Worm (Caenorhabditis elegans) whole organism, L1 larva: Measurements from ENCODE around the gene F41E6.7.
A peak's percentile ranks its signal among the peaks of the same experiment; 100 is the strongest.

ENCODE experiments used
- C34B4.2 ChIP-seq: sonication (generic microtip); optimal IDR thresholded peaks from 2 replicates; lab custom pipeline; 2017; ENCODE audit warnings: mild to moderate bottlenecking, missing genetic modification characterization, missing compliant biosample characterization
- F16B12.6 ChIP-seq: fragments of 150-350 bp; optimal IDR thresholded peaks from 2 replicates; lab custom pipeline; 2014; ENCODE audit warnings: missing biosample characterization, missing genetic modification characterization
- alr-1 ChIP-seq: fragments of 200-800 bp; sonication (Bioruptor generic); optimal IDR thresholded peaks from 2 replicates; lab custom pipeline; 2018; ENCODE audit warnings: borderline replicate concordance, mild to moderate bottlenecking, missing genetic modification characterization, missing compliant biosample characterization
- ama-1 ChIP-seq: fragments of 150-350 bp; optimal IDR thresholded peaks from 2 replicates; lab custom pipeline; 2014
- blmp-1 ChIP-seq: fragments of 150-350 bp; optimal IDR thresholded peaks from 2 replicates; lab custom pipeline; 2014; ENCODE audit warnings: missing biosample characterization, missing genetic modification characterization
- ceh-8 ChIP-seq: fragments of 200-800 bp; sonication (Bioruptor generic); optimal IDR thresholded peaks from 2 replicates; lab custom pipeline; 2018; ENCODE audit warnings: mild to moderate bottlenecking, missing genetic modification characterization, moderate library complexity, missing compliant biosample characterization
- ceh-82 ChIP-seq, 3 experiments: fragments of 150-350 bp in 1 of 3; sonication (generic microtip) in 2 of 3; optimal IDR thresholded peaks; 2 replicates each; lab custom pipeline; 2014 to 2017; ENCODE audit warnings: missing biosample characterization in 3 of 3, missing genetic modification characterization in 3 of 3
- ceh-88 ChIP-seq: fragments of 200-800 bp; sonication (Bioruptor generic); IDR thresholded peaks from 2 replicates; pipeline ENCODE4 v1.3.6; 2022; ENCODE audit warnings: missing genetic modification characterization, missing compliant biosample characterization
- ceh-90 ChIP-seq: sonication (generic microtip); optimal IDR thresholded peaks from 2 replicates; lab custom pipeline; 2016; ENCODE audit warnings: missing genetic modification characterization, missing compliant biosample characterization
- ces-1 ChIP-seq: fragments of 150-350 bp; optimal IDR thresholded peaks from 2 replicates; lab custom pipeline; 2014; ENCODE audit warnings: missing biosample characterization, missing genetic modification reagents, missing genetic modification characterization
- dpl-1 ChIP-seq, 3 experiments: fragments of 150-350 bp in 2 of 3; sonication (generic microtip) in 1 of 3; optimal IDR thresholded peaks; 2 replicates each; lab custom pipeline; 2014 to 2017; ENCODE audit warnings: missing biosample characterization in 3 of 3, missing genetic modification characterization in 3 of 3, missing genetic modification reagents in 3 of 3
- dsc-1 ChIP-seq: sonication (generic microtip); optimal IDR thresholded peaks from 2 replicates; lab custom pipeline; 2016; ENCODE audit warnings: mild to moderate bottlenecking, missing genetic modification characterization, missing compliant biosample characterization
- efl-1 ChIP-seq, 4 experiments: fragments of 150-350 bp; optimal IDR thresholded peaks in 3 of 4; peaks in 1 of 4; 1 replicate in 1 of 4; 2 replicates in 3 of 4; lab custom pipeline; 2014; ENCODE audit warnings: missing biosample characterization in 2 of 4, missing genetic modification characterization in 2 of 4, missing genetic modification reagents in 2 of 4
- egl-27 ChIP-seq, 2 experiments: fragments of 150-350 bp in 1 of 2; sonication (generic microtip); optimal IDR thresholded peaks; 3 replicates each; lab custom pipeline; 2017 to 2018; ENCODE audit warnings: missing biosample characterization in 2 of 2, missing genetic modification characterization in 2 of 2, missing genetic modification reagents in 2 of 2
- elt-3 ChIP-seq, 6 experiments: fragments of 150-350 bp in 1 of 6; sonication (generic microtip); optimal IDR thresholded peaks; 2 replicates each; lab custom pipeline; 2017 to 2018; ENCODE audit warnings: missing biosample characterization in 6 of 6, missing genetic modification characterization in 6 of 6, inconsistent platforms in 1 of 6
- ets-5 ChIP-seq: fragments of 200-800 bp; sonication (Bioruptor generic); IDR thresholded peaks from 2 replicates; pipeline ENCODE4 v1.3.6; 2022; ENCODE audit warnings: missing genetic modification characterization, missing compliant biosample characterization
- fkh-10 ChIP-seq: sonication (generic microtip); optimal IDR thresholded peaks from 2 replicates; lab custom pipeline; 2017; ENCODE audit warnings: missing biosample characterization, missing genetic modification reagents, missing genetic modification characterization
- fkh-4 ChIP-seq: sonication (generic microtip); optimal IDR thresholded peaks from 2 replicates; lab custom pipeline; 2016; ENCODE audit warnings: missing compliant biosample characterization, missing genetic modification characterization, borderline replicate concordance
- fkh-8 ChIP-seq: sonication (generic microtip); optimal IDR thresholded peaks from 2 replicates; lab custom pipeline; 2016; ENCODE audit warnings: mild to moderate bottlenecking, missing genetic modification characterization, missing compliant biosample characterization
- grh-1 ChIP-seq: fragments of 200-800 bp; sonication (Bioruptor generic); IDR thresholded peaks from 2 replicates; pipeline ENCODE4 v1.3.6; 2022; ENCODE audit warnings: missing genetic modification reagents, missing genetic modification characterization, missing compliant biosample characterization
- hpl-2 ChIP-seq: fragments of 150-350 bp; optimal IDR thresholded peaks from 2 replicates; lab custom pipeline; 2014; ENCODE audit warnings: missing biosample characterization, missing genetic modification reagents, missing genetic modification characterization
- irx-1 ChIP-seq: sonication (generic microtip); optimal IDR thresholded peaks from 2 replicates; lab custom pipeline; 2016; ENCODE audit warnings: missing genetic modification characterization, missing compliant biosample characterization
- isw-1 ChIP-seq: fragments of 200-800 bp; sonication (Bioruptor generic); IDR thresholded peaks from 2 replicates; pipeline ENCODE4 v1.3.6; 2022; ENCODE audit warnings: missing genetic modification characterization, missing compliant biosample characterization
- lin-13 ChIP-seq: fragments of 150-350 bp; optimal IDR thresholded peaks from 2 replicates; lab custom pipeline; 2014; ENCODE audit warnings: missing biosample characterization, missing genetic modification reagents, missing genetic modification characterization
- lin-15B ChIP-seq: fragments of 150-350 bp; sonication (generic microtip); optimal IDR thresholded peaks from 3 replicates; lab custom pipeline; 2014; ENCODE audit warnings: missing biosample characterization, missing genetic modification characterization
- lin-35 ChIP-seq, 2 experiments: fragments of 150-350 bp; optimal IDR thresholded peaks; 2 replicates each; lab custom pipeline; 2014; ENCODE audit warnings: missing biosample characterization in 2 of 2, missing genetic modification characterization in 2 of 2, missing genetic modification reagents in 2 of 2
- lir-3 ChIP-seq: sonication (generic microtip); optimal IDR thresholded peaks from 2 replicates; lab custom pipeline; 2016; ENCODE audit warnings: mild to moderate bottlenecking, missing genetic modification characterization, moderate library complexity, missing compliant biosample characterization; ENCODE audit not compliant: poor library complexity
- mab-9 ChIP-seq: fragments of 200-800 bp; sonication (Bioruptor generic); IDR thresholded peaks from 2 replicates; pipeline ENCODE4 v1.3.6; 2022; ENCODE audit warnings: missing genetic modification reagents, missing genetic modification characterization, missing compliant biosample characterization
- mdl-1 ChIP-seq, 2 experiments: fragments of 150-350 bp; optimal IDR thresholded peaks; 2 replicates each; lab custom pipeline; 2014 to 2017; ENCODE audit warnings: missing biosample characterization in 2 of 2, missing genetic modification characterization in 2 of 2, inconsistent platforms in 1 of 2
- mep-1 ChIP-seq: fragments of 150-350 bp; optimal IDR thresholded peaks from 2 replicates; lab custom pipeline; 2014; ENCODE audit warnings: missing biosample characterization, missing genetic modification characterization
- nhr-11 ChIP-seq: fragments of 150-350 bp; optimal IDR thresholded peaks from 2 replicates; lab custom pipeline; 2014; ENCODE audit warnings: missing biosample characterization, missing genetic modification characterization
- nhr-20 ChIP-seq: sonication (generic microtip); optimal IDR thresholded peaks from 2 replicates; lab custom pipeline; 2016; ENCODE audit warnings: mild to moderate bottlenecking, missing genetic modification characterization, missing compliant biosample characterization
- nhr-237 ChIP-seq: fragments of 150-350 bp; optimal IDR thresholded peaks from 2 replicates; lab custom pipeline; 2014; ENCODE audit warnings: missing biosample characterization, missing genetic modification characterization
- nhr-28 ChIP-seq: fragments of 150-350 bp; optimal IDR thresholded peaks from 2 replicates; lab custom pipeline; 2014; ENCODE audit warnings: missing biosample characterization, missing genetic modification characterization
- nhr-76 ChIP-seq: sonication (generic microtip); optimal IDR thresholded peaks from 2 replicates; lab custom pipeline; 2017; ENCODE audit warnings: missing biosample characterization, missing genetic modification characterization
- nhr-85 ChIP-seq: sonication (generic microtip); peaks from one replicate; lab custom pipeline; 2016; ENCODE audit warnings: missing genetic modification characterization, inconsistent platforms, missing compliant biosample characterization
- nhr-90 ChIP-seq: sonication (generic microtip); optimal IDR thresholded peaks from 2 replicates; lab custom pipeline; 2016; ENCODE audit warnings: mild to moderate bottlenecking, missing genetic modification characterization, missing compliant biosample characterization; ENCODE audit not compliant: poor library complexity
- pag-3 ChIP-seq: sonication (generic microtip); optimal IDR thresholded peaks from 2 replicates; lab custom pipeline; 2017; ENCODE audit warnings: missing genetic modification characterization, mild to moderate bottlenecking, missing compliant biosample characterization, antibody characterized with exemption, borderline replicate concordance; ENCODE audit not compliant: insufficient read depth
- pqm-1 ChIP-seq: sonication (generic microtip); optimal IDR thresholded peaks from 3 replicates; lab custom pipeline; 2017; ENCODE audit warnings: missing biosample characterization, missing genetic modification characterization
- rnt-1 ChIP-seq: sonication (generic microtip); optimal IDR thresholded peaks from 2 replicates; lab custom pipeline; 2016; ENCODE audit warnings: mild to moderate bottlenecking, missing genetic modification characterization, moderate library complexity, missing compliant biosample characterization
- skn-1 ChIP-seq: fragments of 150-350 bp; optimal IDR thresholded peaks from 2 replicates; lab custom pipeline; 2014; ENCODE audit warnings: missing biosample characterization, missing genetic modification characterization
- snu-23 ChIP-seq: sonication (generic microtip); optimal IDR thresholded peaks from 2 replicates; lab custom pipeline; 2016; ENCODE audit warnings: missing genetic modification characterization, missing compliant biosample characterization
- sox-4 ChIP-seq: sonication (generic microtip); optimal IDR thresholded peaks from 2 replicates; lab custom pipeline; 2016; ENCODE audit warnings: missing genetic modification characterization, missing compliant biosample characterization
- sptf-1 ChIP-seq: fragments of 150-350 bp; optimal IDR thresholded peaks from 2 replicates; lab custom pipeline; 2014; ENCODE audit warnings: missing biosample characterization, missing genetic modification characterization
- sup-37 ChIP-seq: fragments of 200-800 bp; sonication (Bioruptor generic); optimal IDR thresholded peaks from 2 replicates; lab custom pipeline; 2018; ENCODE audit warnings: mild to moderate bottlenecking, missing genetic modification characterization, missing compliant biosample characterization
- swsn-7 ChIP-seq: sonication (generic microtip); optimal IDR thresholded peaks from 2 replicates; lab custom pipeline; 2016; ENCODE audit warnings: missing genetic modification characterization, missing compliant biosample characterization
- tbx-2 ChIP-seq: sonication (generic microtip); optimal IDR thresholded peaks from 2 replicates; lab custom pipeline; 2016; ENCODE audit warnings: missing genetic modification characterization, missing compliant biosample characterization
- unc-130 ChIP-seq: fragments of 150-350 bp; optimal IDR thresholded peaks from 2 replicates; lab custom pipeline; 2017; ENCODE audit warnings: missing biosample characterization, missing genetic modification characterization, inconsistent platforms
- vab-15 ChIP-seq: sonication (generic microtip); optimal IDR thresholded peaks from 2 replicates; lab custom pipeline; 2017; ENCODE audit warnings: missing genotype, mild to moderate bottlenecking, missing genetic modification characterization, missing compliant biosample characterization
- zip-4 ChIP-seq: fragments of 200-800 bp; sonication (Bioruptor generic); optimal IDR thresholded peaks from 2 replicates; lab custom pipeline; 2018; ENCODE audit warnings: mild to moderate bottlenecking, missing genetic modification characterization, moderate library complexity, missing compliant biosample characterization
- ztf-11 ChIP-seq, 2 experiments: sonication (generic microtip); optimal IDR thresholded peaks; 2 replicates each; lab custom pipeline; 2016 to 2017; ENCODE audit warnings: missing genetic modification characterization in 2 of 2, missing biosample characterization in 1 of 2, missing compliant biosample characterization in 1 of 2
- ztf-4 ChIP-seq: fragments of 150-350 bp; optimal IDR thresholded peaks from 2 replicates; lab custom pipeline; 2014; ENCODE audit warnings: missing biosample characterization, missing genetic modification characterization

F41E6.7 gene

ce11 chrV:8569841-8570361 is 29.2 kb downstream of the F41E6.7 start, which contains the start of the genes F25G6.9 and symk-1 (continued):
- TF ChIP-seq C34B4.2 (tag; lab: Kevin White, UChicago): no peak
- TF ChIP-seq nhr-85 (tag; lab: Kevin White, UChicago): peak; percentile 86
- no peak for TF ChIP-seq fkh-10 (GFP tag; lab: Kevin White, UChicago)
- peak; percentile 44 for TF ChIP-seq hpl-2 (GFP tag; lab: Kevin White, UChicago)
- peak; percentile 20 for TF ChIP-seq nhr-11 (tag; lab: Kevin White, UChicago)
- no peak for TF ChIP-seq vab-15 (tag; lab: Kevin White, UChicago)
- TF ChIP-seq irx-1 (tag; lab: Kevin White, UChicago): peak; percentile 80
- TF ChIP-seq dsc-1 (tag; lab: Kevin White, UChicago): peak; percentile 82
- peak; percentile 52 for TF ChIP-seq skn-1 (tag; lab: Kevin White, UChicago)
- TF ChIP-seq ces-1: no peak
- TF ChIP-seq ceh-8 (GFP tag; lab: Kevin White, UChicago): peak; percentile 37
- TF ChIP-seq ztf-4 (tag; lab: Kevin White, UChicago): peak; percentile 12
- no peak for TF ChIP-seq nhr-28
- peak; percentile 77 for TF ChIP-seq nhr-20
- TF ChIP-seq tbx-2: peak; percentile 81
- peak; percentile 12 for TF ChIP-seq unc-130 (tag; lab: Kevin White, UChicago)
- no peak for TF ChIP-seq ama-1 (lab: Kevin White, UChicago)
- peak; percentile 79 for TF ChIP-seq nhr-90
- no peak for TF ChIP-seq ets-5
- peak; percentile 64 to 77 for TF ChIP-seq efl-1 (optimal IDR thresholded peaks at IDR 0.05; lab: Kevin White, UChicago)
- peak; percentile 73 to 97 for TF ChIP-seq efl-1 (GFP tag; optimal IDR thresholded peaks at IDR 0.05 in 1 of 2; lab: Kevin White, UChicago)
- no peak for TF ChIP-seq mab-9 (GFP tag; lab: Robert Waterston, UW)
- no peak for TF ChIP-seq nhr-237 (tag; lab: Kevin White, UChicago)
- TF ChIP-seq ceh-90 (tag; lab: Kevin White, UChicago): no peak
- peak; percentile 82 for TF ChIP-seq swsn-7 (tag; lab: Kevin White, UChicago)
- TF ChIP-seq alr-1 (tag; lab: Kevin White, UChicago): no peak
- no peak for TF ChIP-seq blmp-1 (tag; lab: Kevin White, UChicago)
- peak; percentile 86 for TF ChIP-seq rnt-1 (tag; lab: Kevin White, UChicago)
- TF ChIP-seq ceh-82 (tag; optimal IDR thresholded peaks at IDR 0.05; lab: Kevin White, UChicago): peak; percentile 58 to 74 (median 69)
- TF ChIP-seq F16B12.6 (tag; lab: Kevin White, UChicago): peak; percentile 3
- TF ChIP-seq mdl-1 (tag; optimal IDR thresholded peaks at IDR 0.05; lab: Kevin White, UChicago): peak in 1 of 2 experiments; percentile 37
- no peak for TF ChIP-seq nhr-76 (tag; lab: Kevin White, UChicago)
- TF ChIP-seq elt-3 (tag; optimal IDR thresholded peaks at IDR 0.05; lab: Kevin White, UChicago): peak in 2 of 6 experiments; percentile 13 to 17
- no peak for TF ChIP-seq ceh-88 (GFP tag; lab: Robert Waterston, UW)
- peak; percentile 44 for TF ChIP-seq zip-4
- peak; percentile 9 for TF ChIP-seq fkh-8 (tag; lab: Kevin White, UChicago)
- TF ChIP-seq pqm-1 (tag; lab: Kevin White, UChicago): no peak
- TF ChIP-seq dpl-1 (GFP tag; optimal IDR thresholded peaks at IDR 0.05; lab: Kevin White, UChicago): peak; percentile 61 to 75 (median 71)
- TF ChIP-seq lin-15B (tag; lab: Kevin White, UChicago): peak; percentile 16
- peak; percentile 47 for TF ChIP-seq lir-3 (tag; lab: Kevin White, UChicago)
- no peak for TF ChIP-seq sptf-1 (tag; lab: Kevin White, UChicago)
- TF ChIP-seq lin-35 (GFP tag; optimal IDR thresholded peaks at IDR 0.05; lab: Kevin White, UChicago): peak; percentile 70 to 73
- TF ChIP-seq mep-1 (tag; lab: Kevin White, UChicago): peak; percentile 87
- peak; percentile 44 for TF ChIP-seq grh-1
- peak; percentile 57 for TF ChIP-seq sox-4 (tag; lab: Kevin White, UChicago)
- TF ChIP-seq snu-23 (GFP tag; lab: Kevin White, UChicago): peak; percentile 81
- TF ChIP-seq fkh-4 (tag; lab: Kevin White, UChicago): no peak
- no peak for TF ChIP-seq pag-3 (tag; lab: Kevin White, UChicago)
- TF ChIP-seq egl-27 (tag; optimal IDR thresholded peaks at IDR 0.05; lab: Kevin White, UChicago): no peak
- TF ChIP-seq isw-1: peak; percentile 66
- TF ChIP-seq lin-13 (GFP tag; lab: Kevin White, UChicago): peak; percentile 41
- TF ChIP-seq sup-37: peak; percentile 41
- TF ChIP-seq ztf-11 (tag; optimal IDR thresholded peaks at IDR 0.05; lab: Kevin White, UChicago): peak in 1 of 2 experiments; percentile 41
